Fruit fly (Drosophila melanogaster) whole organism, embryonic: ENCODE results near the gene waw.

Source experiments
- Adf1 ChIP-seq: fragments of 200-800 bp; sonication (Bioruptor generic); IDR thresholded peaks from 2 replicates; pipeline ENCODE4 v1.3.6; 2022; ENCODE audit warnings: missing biosample characterization, missing genetic modification characterization
- BEAF-32 ChIP-seq: fragments of 200-800 bp; sonication (Bioruptor generic); optimal IDR thresholded peaks from 3 replicates; lab custom pipeline; 2017; ENCODE audit warnings: missing biosample characterization, missing genetic modification characterization, mild to moderate bottlenecking, moderate library complexity, missing genetic modification reagents
- Blimp-1 ChIP-seq: fragments of 200-800 bp; sonication (Bioruptor generic); optimal IDR thresholded peaks from 3 replicates; lab custom pipeline; 2018; ENCODE audit warnings: missing biosample characterization, missing genetic modification characterization, mild to moderate bottlenecking, moderate library complexity, missing genetic modification reagents
- CG10147 ChIP-seq: fragments of 200-800 bp; sonication (Bioruptor generic); optimal IDR thresholded peaks from 2 replicates; lab custom pipeline; 2019; ENCODE audit warnings: missing biosample characterization, mild to moderate bottlenecking, missing genetic modification characterization, moderate library complexity
- CG10209 ChIP-seq: fragments of 200-800 bp; sonication (Bioruptor generic); optimal IDR thresholded peaks from 3 replicates; lab custom pipeline; 2017; ENCODE audit warnings: missing biosample characterization, mild to moderate bottlenecking, missing genetic modification characterization, missing genetic modification reagents
- CG1024 ChIP-seq: fragments of 200-800 bp; sonication (Bioruptor generic); IDR thresholded peaks from 2 replicates; pipeline ENCODE4 v1.3.6; 2022; ENCODE audit warnings: missing biosample characterization, missing genetic modification characterization
- CG10462 ChIP-seq: fragments of 200-800 bp; sonication (Bioruptor generic); optimal IDR thresholded peaks from 2 replicates; lab custom pipeline; 2016; ENCODE audit warnings: missing biosample characterization, missing genetic modification characterization
- CG10979 ChIP-seq: fragments of 200-800 bp; sonication (Bioruptor generic); optimal IDR thresholded peaks from 2 replicates; lab custom pipeline; 2018; ENCODE audit warnings: missing biosample characterization, mild to moderate bottlenecking, missing genetic modification characterization, moderate library complexity
- CG12236 ChIP-seq: fragments of 200-800 bp; sonication (Bioruptor generic); optimal IDR thresholded peaks from 2 replicates; lab custom pipeline; 2016; ENCODE audit warnings: missing biosample characterization, missing genetic modification characterization
- CG14050 ChIP-seq: fragments of 200-800 bp; sonication (Bioruptor generic); IDR thresholded peaks from 3 replicates; pipeline ENCODE4 v1.3.6; 2022; ENCODE audit warnings: missing biosample characterization, missing genetic modification characterization
- CG14710 ChIP-seq: fragments of 200-800 bp; sonication (Bioruptor generic); optimal IDR thresholded peaks from 3 replicates; lab custom pipeline; 2019; ENCODE audit warnings: missing biosample characterization, mild to moderate bottlenecking, missing genetic modification characterization, moderate library complexity
- CG1602 ChIP-seq: fragments of 200-800 bp; sonication (Bioruptor generic); optimal IDR thresholded peaks from 3 replicates; lab custom pipeline; 2016; ENCODE audit warnings: missing biosample characterization, missing genetic modification characterization
- CG16779 ChIP-seq: fragments of 200-800 bp; sonication (Bioruptor generic); IDR thresholded peaks from 2 replicates; pipeline ENCODE4 v1.3.6; 2022; ENCODE audit warnings: missing biosample characterization, missing genetic modification characterization
- CG16815 ChIP-seq: fragments of 200-800 bp; sonication (Bioruptor generic); optimal IDR thresholded peaks from 3 replicates; lab custom pipeline; 2017; ENCODE audit warnings: missing biosample characterization, mild to moderate bottlenecking, missing genetic modification characterization
- CG17361 ChIP-seq: fragments of 200-800 bp; sonication (Bioruptor generic); IDR thresholded peaks from 3 replicates; pipeline ENCODE4 v1.3.6; 2022; ENCODE audit warnings: missing biosample characterization, missing genetic modification characterization
- CG17802 ChIP-seq: fragments of 200-800 bp; sonication (Bioruptor generic); optimal IDR thresholded peaks from 2 replicates; lab custom pipeline; 2018; ENCODE audit warnings: missing biosample characterization, mild to moderate bottlenecking, missing genetic modification characterization, moderate library complexity
- CG18011 ChIP-seq: fragments of 200-800 bp; sonication (Bioruptor generic); optimal IDR thresholded peaks from 2 replicates; lab custom pipeline; 2017; ENCODE audit warnings: missing biosample characterization, missing genetic modification characterization, mild to moderate bottlenecking, moderate library complexity, missing genotype
- CG18764 ChIP-seq: fragments of 200-800 bp; sonication (Bioruptor generic); optimal IDR thresholded peaks from 3 replicates; lab custom pipeline; 2016; ENCODE audit warnings: missing biosample characterization, missing genetic modification characterization
- CG31441 ChIP-seq: fragments of 200-800 bp; sonication (Bioruptor generic); IDR thresholded peaks from 2 replicates; pipeline ENCODE4 v1.3.6; 2022; ENCODE audit warnings: missing biosample characterization, missing genetic modification characterization
- CG4328 ChIP-seq: fragments of 200-800 bp; sonication (Bioruptor generic); optimal IDR thresholded peaks from 3 replicates; lab custom pipeline; 2017; ENCODE audit warnings: missing biosample characterization, missing genetic modification reagents, missing genetic modification characterization
- CG4404 ChIP-seq: fragments of 200-800 bp; sonication (Bioruptor generic); IDR thresholded peaks from 2 replicates; pipeline ENCODE4 v1.3.6; 2022; ENCODE audit warnings: missing biosample characterization, missing genetic modification characterization
- CG6813 ChIP-seq: fragments of 200-800 bp; sonication (Bioruptor generic); optimal IDR thresholded peaks from 2 replicates; lab custom pipeline; 2017; ENCODE audit warnings: missing biosample characterization, missing genetic modification characterization, mild to moderate bottlenecking, moderate library complexity, missing genetic modification reagents
- CG7357 ChIP-seq: fragments of 200-800 bp; sonication (Bioruptor generic); IDR thresholded peaks from 3 replicates; pipeline ENCODE4 v1.3.6; 2022; ENCODE audit warnings: missing biosample characterization, missing genetic modification characterization
- CrebB ChIP-seq: fragments of 200-800 bp; sonication (Bioruptor generic); optimal IDR thresholded peaks from 3 replicates; lab custom pipeline; 2018; ENCODE audit warnings: missing biosample characterization, mild to moderate bottlenecking, missing genetic modification characterization
- Drgx ChIP-seq: fragments of 200-800 bp; sonication (Bioruptor generic); IDR thresholded peaks from 2 replicates; pipeline ENCODE4 v1.3.6; 2022; ENCODE audit warnings: missing biosample characterization, missing genetic modification characterization
- Hand ChIP-seq: fragments of 200-800 bp; sonication (Bioruptor generic); optimal IDR thresholded peaks from 2 replicates; lab custom pipeline; 2017; ENCODE audit warnings: mild to moderate bottlenecking, missing biosample characterization, missing genetic modification reagents, missing genetic modification characterization
- Hr3 ChIP-seq: fragments of 200-800 bp; sonication (Bioruptor generic); optimal IDR thresholded peaks from 3 replicates; lab custom pipeline; 2016; ENCODE audit warnings: missing biosample characterization, missing genetic modification characterization
- Lhr ChIP-seq: fragments of 200-800 bp; sonication (Bioruptor generic); optimal IDR thresholded peaks from 3 replicates; lab custom pipeline; 2017; ENCODE audit warnings: mild to moderate bottlenecking, missing biosample characterization, missing genetic modification reagents, missing genetic modification characterization
- Max ChIP-seq: fragments of 200-800 bp; sonication (Bioruptor generic); optimal IDR thresholded peaks from 2 replicates; lab custom pipeline; 2016; ENCODE audit warnings: missing biosample characterization, mild to moderate bottlenecking, missing genetic modification characterization
- NK7.1 ChIP-seq: fragments of 200-800 bp; sonication (Bioruptor generic); optimal IDR thresholded peaks from 3 replicates; lab custom pipeline; 2016; ENCODE audit warnings: missing biosample characterization, missing genetic modification characterization
- Nf-YA ChIP-seq: fragments of 200-800 bp; sonication (Bioruptor generic); IDR thresholded peaks from 2 replicates; pipeline ENCODE4 v1.3.6; 2022; ENCODE audit warnings: missing biosample characterization, missing genetic modification characterization
- Nf-YB ChIP-seq: fragments of 200-800 bp; sonication (Bioruptor generic); optimal IDR thresholded peaks from 3 replicates; lab custom pipeline; 2019; ENCODE audit warnings: missing biosample characterization, mild to moderate bottlenecking, missing genetic modification characterization, moderate library complexity
- Nf-YC ChIP-seq: fragments of 200-800 bp; optimal IDR thresholded peaks from 3 replicates; lab custom pipeline; 2019; ENCODE audit warnings: missing biosample characterization, mild to moderate bottlenecking, missing genetic modification characterization, moderate library complexity
- NfI ChIP-seq: fragments of 200-800 bp; sonication (Bioruptor generic); optimal IDR thresholded peaks from 3 replicates; lab custom pipeline; 2018; ENCODE audit warnings: missing biosample characterization, mild to moderate bottlenecking, missing genetic modification characterization, moderate library complexity
- Sox102F ChIP-seq: fragments of 200-800 bp; sonication (Bioruptor generic); optimal IDR thresholded peaks from 2 replicates; lab custom pipeline; 2018; ENCODE audit warnings: missing biosample characterization, mild to moderate bottlenecking, missing genetic modification characterization, moderate library complexity
- YL-1 ChIP-seq: fragments of 200-800 bp; sonication (Bioruptor generic); optimal IDR thresholded peaks from 3 replicates; lab custom pipeline; 2017; ENCODE audit warnings: missing biosample characterization, mild to moderate bottlenecking, missing genetic modification characterization
- az2 ChIP-seq: fragments of 200-800 bp; sonication (Bioruptor generic); optimal IDR thresholded peaks from 3 replicates; lab custom pipeline; 2016; ENCODE audit warnings: missing biosample characterization, missing genetic modification characterization
- danr ChIP-seq: fragments of 200-800 bp; sonication (Bioruptor generic); IDR thresholded peaks from 2 replicates; pipeline ENCODE4 v1.3.6; 2022; ENCODE audit warnings: missing biosample characterization, missing genetic modification characterization
- dysf ChIP-seq: fragments of 200-800 bp; sonication (Bioruptor generic); IDR thresholded peaks from 3 replicates; pipeline ENCODE4 v1.3.6; 2022; ENCODE audit warnings: missing biosample characterization, missing genetic modification characterization
- ewg ChIP-seq: fragments of 200-800 bp; sonication (Bioruptor generic); optimal IDR thresholded peaks from 3 replicates; lab custom pipeline; 2017; ENCODE audit warnings: mild to moderate bottlenecking, missing biosample characterization, missing genetic modification reagents, missing genetic modification characterization
- fd96Cb ChIP-seq: fragments of 200-800 bp; sonication (Bioruptor generic); optimal IDR thresholded peaks from 2 replicates; lab custom pipeline; 2018; ENCODE audit warnings: missing biosample characterization, mild to moderate bottlenecking, missing genetic modification characterization, moderate library complexity
- lilli ChIP-seq: fragments of 200-800 bp; sonication (Bioruptor generic); optimal IDR thresholded peaks from 3 replicates; lab custom pipeline; 2016; ENCODE audit warnings: missing biosample characterization, missing genetic modification characterization
- maf-S ChIP-seq: fragments of 200-800 bp; sonication (Bioruptor generic); optimal IDR thresholded peaks from 2 replicates; lab custom pipeline; 2016; ENCODE audit warnings: missing biosample characterization, missing genetic modification characterization
- oc ChIP-seq: fragments of 200-800 bp; sonication (Bioruptor generic); optimal IDR thresholded peaks from 2 replicates; lab custom pipeline; 2018; ENCODE audit warnings: missing biosample characterization, mild to moderate bottlenecking, missing genetic modification characterization, moderate library complexity
- pum ChIP-seq: fragments of 200-800 bp; sonication (Bioruptor generic); optimal IDR thresholded peaks from 2 replicates; lab custom pipeline; 2016; ENCODE audit warnings: missing biosample characterization, missing genetic modification characterization
- row ChIP-seq: fragments of 200-800 bp; sonication (Bioruptor generic); IDR thresholded peaks from 3 replicates; pipeline ENCODE4 v1.3.6; 2022; ENCODE audit warnings: missing biosample characterization, missing genetic modification characterization
- slou ChIP-seq: fragments of 200-800 bp; sonication (Bioruptor generic); optimal IDR thresholded peaks from 3 replicates; lab custom pipeline; 2016; ENCODE audit warnings: missing biosample characterization, missing genetic modification characterization
- sna ChIP-seq: fragments of 200-800 bp; sonication (Bioruptor generic); IDR thresholded peaks from 2 replicates; pipeline ENCODE4 v1.3.6; 2022; ENCODE audit warnings: missing biosample characterization, missing genetic modification characterization; ENCODE audit not compliant: partially characterized antibody
- sob ChIP-seq: fragments of 200-800 bp; sonication (Bioruptor generic); IDR thresholded peaks from 2 replicates; pipeline ENCODE4 v1.3.6; 2022; ENCODE audit warnings: missing biosample characterization, missing genetic modification characterization
- tgo ChIP-seq: fragments of 200-800 bp; sonication (Bioruptor generic); IDR thresholded peaks from 3 replicates; pipeline ENCODE4 v1.3.6; 2022; ENCODE audit warnings: missing biosample characterization, missing genetic modification characterization
- ttk ChIP-seq: fragments of 200-800 bp; sonication (Bioruptor generic); IDR thresholded peaks from 2 replicates; pipeline ENCODE4 v2.1.2; 2022; ENCODE audit warnings: missing biosample characterization, missing genetic modification characterization
- zen2 ChIP-seq: fragments of 200-800 bp; sonication (Bioruptor generic); IDR thresholded peaks from 3 replicates; pipeline ENCODE4 v1.3.6; 2022; ENCODE audit warnings: missing biosample characterization, missing genetic modification characterization; ENCODE audit not compliant: partially characterized antibody

Gene waw

dm6 chrX:21315852-21316251 lies 47.0 kb upstream of the waw start, which contains the start of gene Rpt6 (continued):
- TF ChIP-seq CG12236 (no peak), lilli (peak; percentile 11), az2 (GFP tag; lab: Kevin White, UChicago) (no peak), CG7357 (GFP tag; lab: Robert Waterston, UW) (no peak), Lhr (GFP tag; lab: Kevin White, UChicago) (no peak), CG31441 (GFP tag; lab: Robert Waterston, UW) (no peak), CG10979 (tag; lab: Kevin White, UChicago) (no peak), Max (GFP tag; lab: Kevin White, UChicago) (no peak), Sox102F (GFP tag; lab: Kevin White, UChicago) (no peak), Nf-YB (no peak), CG6813 (GFP tag; lab: Kevin White, UChicago) (no peak), pum (GFP tag; lab: Kevin White, UChicago) (no peak), YL-1 (peak; percentile 26), Blimp-1 (GFP tag; lab: Kevin White, UChicago) (no peak), sna (GFP tag; lab: Robert Waterston, UW) (peak; percentile 64; the same call in 1 of the 2 replicates), CG4328 (GFP tag; lab: Kevin White, UChicago) (no peak), Nf-YC (tag; lab: Kevin White, UChicago) (no peak), tgo (GFP tag; lab: Robert Waterston, UW) (no peak), CG18764 (GFP tag; lab: Kevin White, UChicago) (no peak), ttk (GFP tag; lab: Robert Waterston, UW) (no peak), ewg (GFP tag; lab: Kevin White, UChicago) (no peak), Adf1 (no peak), BEAF-32 (GFP tag; lab: Kevin White, UChicago) (peak; percentile 79), CG14050 (GFP tag; lab: Robert Waterston, UW) (no peak), Hand (GFP tag; lab: Kevin White, UChicago) (no peak), slou (GFP tag; lab: Kevin White, UChicago) (no peak), CG4404 (GFP tag; lab: Robert Waterston, UW) (no peak), Hr3 (GFP tag; lab: Kevin White, UChicago) (no peak), CG10209 (no peak), fd96Cb (no peak), CG14710 (tag; lab: Kevin White, UChicago) (peak; percentile 45), NK7.1 (no peak), CG16815 (GFP tag; lab: Kevin White, UChicago) (no peak), Drgx (GFP tag; lab: Robert Waterston, UW) (no peak), maf-S (GFP tag; lab: Kevin White, UChicago) (no peak), row (GFP tag; lab: Robert Waterston, UW) (peak; percentile 44; the same call in 2 of the 3 replicates), CG18011 (no peak), sob (no peak), CG10147 (GFP tag; lab: Kevin White, UChicago) (no peak), CG17802 (tag; lab: Kevin White, UChicago) (no peak), zen2 (GFP tag; lab: Robert Waterston, UW) (peak; percentile 66; the same call in 1 of the 3 replicates), CG1602 (GFP tag; lab: Kevin White, UChicago) (no peak), dysf (GFP tag; lab: Robert Waterston, UW) (no peak), CG1024 (GFP tag; lab: Robert Waterston, UW) (no peak), NfI (GFP tag; lab: Kevin White, UChicago) (no peak), CG10462 (GFP tag; lab: Kevin White, UChicago) (no peak), danr (GFP tag; lab: Robert Waterston, UW) (no peak), CG17361 (GFP tag; lab: Robert Waterston, UW) (no peak), CrebB (tag; lab: Kevin White, UChicago) (no peak), CG16779 (GFP tag; lab: Robert Waterston, UW) (no peak), oc (tag; lab: Kevin White, UChicago) (no peak), Nf-YA (GFP tag; lab: Robert Waterston, UW) (no peak)
